Fruit fly (Drosophila melanogaster): ENCODE results near the gene Spase22-23.

- TF ChIP-seq CG34367 (tag; optimal IDR thresholded peaks at IDR 0.05) (peak; percentile 43), CG4496 (GFP tag; IDR thresholded peaks at IDR 0.05) (peak; percentile 9; the same call in 1 of the 3 replicates), EcR (GFP tag; optimal IDR thresholded peaks at IDR 0.05) (no peak), CG15710 (tag; optimal IDR thresholded peaks at IDR 0.05) (peak; percentile 33), fd96Ca (GFP tag; IDR thresholded peaks at IDR 0.05) (peak; percentile 34; the same call in 1 of the 3 replicates), Ets98B (GFP tag; IDR thresholded peaks at IDR 0.05) (no peak)
These were observed 23.3 kb downstream of the Spase22-23 start for dm6 chr3R:24206341-24207114.
